Worm (Caenorhabditis elegans) whole organism, late embryonic: ENCODE measurements around the gene clec-197.

Experiments
- F13H6.1 ChIP-seq: sonication (generic microtip); optimal IDR thresholded peaks from 2 replicates; lab custom pipeline; 2016; ENCODE audit warnings: missing genetic modification characterization, missing compliant biosample characterization
- K09A11.1 ChIP-seq: sonication (generic microtip); optimal IDR thresholded peaks from 2 replicates; lab custom pipeline; 2017; ENCODE audit warnings: antibody characterized with exemption, mild to moderate bottlenecking, missing genetic modification characterization, missing compliant biosample characterization; ENCODE audit not compliant: insufficient read depth
- T23F11.4 ChIP-seq: fragments of 200-800 bp; sonication (Bioruptor generic); optimal IDR thresholded peaks from 2 replicates; lab custom pipeline; 2018; ENCODE audit warnings: mild to moderate bottlenecking, missing genetic modification characterization, missing compliant biosample characterization
- ceh-14 ChIP-seq: sonication (generic microtip); optimal IDR thresholded peaks from 2 replicates; lab custom pipeline; 2016; ENCODE audit warnings: missing genotype, missing genetic modification characterization, missing compliant biosample characterization
- ceh-18 ChIP-seq: sonication (generic microtip); optimal IDR thresholded peaks from 2 replicates; lab custom pipeline; 2016; ENCODE audit warnings: missing genetic modification characterization, missing compliant biosample characterization
- ceh-19 ChIP-seq: fragments of 200-800 bp; sonication (Bioruptor generic); optimal IDR thresholded peaks from 2 replicates; lab custom pipeline; 2018; ENCODE audit warnings: mild to moderate bottlenecking, missing genetic modification characterization, missing compliant biosample characterization
- ceh-22 ChIP-seq: sonication (generic microtip); optimal IDR thresholded peaks from 2 replicates; lab custom pipeline; 2017; ENCODE audit warnings: missing biosample characterization, missing genetic modification characterization
- ceh-24 ChIP-seq: sonication (generic microtip); optimal IDR thresholded peaks from 2 replicates; lab custom pipeline; 2016; ENCODE audit warnings: mild to moderate bottlenecking, missing genetic modification characterization, missing compliant biosample characterization
- ceh-30 ChIP-seq: fragments of 150-350 bp; optimal IDR thresholded peaks from 2 replicates; lab custom pipeline; 2014; ENCODE audit warnings: missing biosample characterization, missing genetic modification characterization
- ceh-45 ChIP-seq: fragments of 200-800 bp; sonication (Bioruptor generic); IDR thresholded peaks from 2 replicates; pipeline ENCODE4 v1.3.6; 2022; ENCODE audit warnings: missing genetic modification reagents, missing genetic modification characterization, missing compliant biosample characterization
- ceh-48 ChIP-seq: sonication (generic microtip); optimal IDR thresholded peaks from 2 replicates; lab custom pipeline; 2016; ENCODE audit warnings: missing genetic modification characterization, inconsistent platforms, missing compliant biosample characterization
- ceh-6 ChIP-seq: fragments of 200-800 bp; sonication (Bioruptor generic); optimal IDR thresholded peaks from 2 replicates; lab custom pipeline; 2018; ENCODE audit warnings: mild to moderate bottlenecking, missing genetic modification characterization, missing compliant biosample characterization
- che-1 ChIP-seq: sonication (generic microtip); optimal IDR thresholded peaks from 2 replicates; lab custom pipeline; 2016; ENCODE audit warnings: mild to moderate bottlenecking, missing genetic modification characterization, missing compliant biosample characterization
- dmd-4 ChIP-seq: sonication (generic microtip); optimal IDR thresholded peaks from 2 replicates; lab custom pipeline; 2016; ENCODE audit warnings: borderline replicate concordance, missing genetic modification characterization, missing compliant biosample characterization
- dve-1 ChIP-seq: sonication (generic microtip); optimal IDR thresholded peaks from 2 replicates; lab custom pipeline; 2017; ENCODE audit warnings: antibody characterized with exemption, mild to moderate bottlenecking, missing genetic modification characterization, missing compliant biosample characterization
- elt-2 ChIP-seq: sonication (generic microtip); optimal IDR thresholded peaks from 2 replicates; lab custom pipeline; 2016; ENCODE audit warnings: missing genetic modification reagents, missing genetic modification characterization, missing compliant biosample characterization
- elt-4 ChIP-seq: sonication (generic microtip); optimal IDR thresholded peaks from 2 replicates; lab custom pipeline; 2016; ENCODE audit warnings: missing genetic modification characterization, missing compliant biosample characterization
- ets-4 ChIP-seq: sonication (generic microtip); optimal IDR thresholded peaks from 2 replicates; lab custom pipeline; 2016; ENCODE audit warnings: missing genetic modification characterization, missing compliant biosample characterization
- eyg-1 ChIP-seq: sonication (generic microtip); optimal IDR thresholded peaks from 2 replicates; lab custom pipeline; 2016; ENCODE audit warnings: missing genotype, missing genetic modification characterization, missing compliant biosample characterization
- fax-1 ChIP-seq: sonication (generic microtip); optimal IDR thresholded peaks from 2 replicates; lab custom pipeline; 2016; ENCODE audit warnings: missing genotype, missing genetic modification characterization, missing compliant biosample characterization
- fkh-10 ChIP-seq: fragments of 150-350 bp; optimal IDR thresholded peaks from 2 replicates; lab custom pipeline; 2014; ENCODE audit warnings: missing biosample characterization, missing genetic modification reagents, missing genetic modification characterization
- fkh-6 ChIP-seq: sonication (generic microtip); optimal IDR thresholded peaks from 2 replicates; lab custom pipeline; 2016; ENCODE audit warnings: missing genetic modification characterization, missing compliant biosample characterization
- gmeb-2 ChIP-seq: sonication (generic microtip); optimal IDR thresholded peaks from 2 replicates; lab custom pipeline; 2016; ENCODE audit warnings: missing genetic modification characterization, inconsistent platforms, missing compliant biosample characterization
- hlh-13 ChIP-seq: fragments of 200-800 bp; sonication (Bioruptor generic); optimal IDR thresholded peaks from 2 replicates; lab custom pipeline; 2018; ENCODE audit warnings: mild to moderate bottlenecking, missing genetic modification characterization, missing compliant biosample characterization
- hlh-15 ChIP-seq: sonication (generic microtip); optimal IDR thresholded peaks from 2 replicates; lab custom pipeline; 2016; ENCODE audit warnings: missing genetic modification characterization, missing compliant biosample characterization
- hlh-6 ChIP-seq: sonication (generic microtip); optimal IDR thresholded peaks from 2 replicates; lab custom pipeline; 2016; ENCODE audit warnings: missing genotype, missing genetic modification characterization, missing compliant biosample characterization
- hlh-8 ChIP-seq: sonication (generic microtip); optimal IDR thresholded peaks from 2 replicates; lab custom pipeline; 2016; ENCODE audit warnings: missing genotype, missing genetic modification characterization, missing compliant biosample characterization
- lim-6 ChIP-seq: sonication (generic microtip); optimal IDR thresholded peaks from 2 replicates; lab custom pipeline; 2016; ENCODE audit warnings: missing genetic modification characterization, missing compliant biosample characterization
- lin-11 ChIP-seq: fragments of 200-800 bp; sonication (Bioruptor generic); optimal IDR thresholded peaks from 2 replicates; lab custom pipeline; 2018; ENCODE audit warnings: mild to moderate bottlenecking, missing genetic modification characterization, missing compliant biosample characterization
- mec-3 ChIP-seq: sonication (generic microtip); optimal IDR thresholded peaks from 2 replicates; lab custom pipeline; 2016; ENCODE audit warnings: borderline replicate concordance, missing genetic modification characterization, missing compliant biosample characterization
- nhr-232 ChIP-seq: sonication (generic microtip); optimal IDR thresholded peaks from 2 replicates; lab custom pipeline; 2016; ENCODE audit warnings: missing genetic modification characterization, missing compliant biosample characterization
- pag-3 ChIP-seq: sonication (generic microtip); optimal IDR thresholded peaks from 2 replicates; lab custom pipeline; 2016; ENCODE audit warnings: missing compliant biosample characterization, missing genetic modification characterization, borderline replicate concordance
- pax-1 ChIP-seq: fragments of 150-350 bp; optimal IDR thresholded peaks from 2 replicates; lab custom pipeline; 2014; ENCODE audit warnings: missing biosample characterization, missing genetic modification characterization
- pha-2 ChIP-seq: sonication (generic microtip); optimal IDR thresholded peaks from 2 replicates; lab custom pipeline; 2017; ENCODE audit warnings: mild to moderate bottlenecking, missing genetic modification characterization, missing compliant biosample characterization
- pha-4 ChIP-seq: fragments of 150-350 bp; optimal IDR thresholded peaks from 2 replicates; lab custom pipeline; 2018; ENCODE audit warnings: missing biosample characterization, missing genetic modification reagents, missing genetic modification characterization
- rnt-1 ChIP-seq: sonication (generic microtip); optimal IDR thresholded peaks from 2 replicates; lab custom pipeline; 2016; ENCODE audit warnings: missing genetic modification characterization, missing compliant biosample characterization
- sdc-2 ChIP-seq: sonication (generic microtip); optimal IDR thresholded peaks from 2 replicates; lab custom pipeline; 2016; ENCODE audit warnings: missing genotype, missing genetic modification characterization, missing compliant biosample characterization
- sox-2 ChIP-seq: fragments of 200-800 bp; sonication (Bioruptor generic); IDR thresholded peaks from 2 replicates; pipeline ENCODE4 v1.3.6; 2022; ENCODE audit warnings: missing genetic modification reagents, missing genetic modification characterization, missing compliant biosample characterization
- tbx-2 ChIP-seq: sonication (generic microtip); optimal IDR thresholded peaks from 2 replicates; lab custom pipeline; 2016; ENCODE audit warnings: missing genetic modification characterization, missing compliant biosample characterization
- tbx-7 ChIP-seq: sonication (generic microtip); optimal IDR thresholded peaks from 2 replicates; lab custom pipeline; 2016; ENCODE audit warnings: missing genotype, missing genetic modification characterization, missing compliant biosample characterization
- unc-3 ChIP-seq, 2 experiments: fragments of 200-800 bp in 1 of 2; sonication (Bioruptor generic) in 1 of 2; sonication (generic microtip) in 1 of 2; conservative IDR thresholded peaks in 1 of 2; optimal IDR thresholded peaks in 1 of 2; 2 replicates each; pipeline versions ENCODE4 v1.3.6 to Lab custom; 2016 to 2022; ENCODE audit warnings: missing compliant biosample characterization in 2 of 2, missing genetic modification characterization in 2 of 2, missing genetic modification reagents in 1 of 2
- unc-86 ChIP-seq: sonication (generic microtip); optimal IDR thresholded peaks from 2 replicates; lab custom pipeline; 2016; ENCODE audit warnings: missing genetic modification characterization, missing compliant biosample characterization
- zip-5 ChIP-seq: sonication (generic microtip); optimal IDR thresholded peaks from 2 replicates; lab custom pipeline; 2016; ENCODE audit warnings: missing genetic modification characterization, missing compliant biosample characterization

The clec-197 gene

ce11 chrIV:17367294-17367693 is 20.8 kb upstream of the clec-197 start, which contains the start of gene zipt-17:
zipt-17 (minus strand) TSS chrIV:17367394.
- TF ChIP-seq hlh-6 (tag; lab: Kevin White, UChicago): no peak
- no peak for TF ChIP-seq mec-3 (tag; lab: Kevin White, UChicago)
- TF ChIP-seq elt-2: no peak
- no peak for TF ChIP-seq fax-1 (tag; lab: Kevin White, UChicago)
- no peak for TF ChIP-seq eyg-1 (tag; lab: Kevin White, UChicago)
- TF ChIP-seq fkh-10 (GFP tag; lab: Kevin White, UChicago): no peak
- no peak for TF ChIP-seq nhr-232 (tag; lab: Kevin White, UChicago)
- TF ChIP-seq ceh-45 (GFP tag; lab: Robert Waterston, UW): no peak
- TF ChIP-seq dve-1 (tag; lab: Kevin White, UChicago): no peak
- no peak for TF ChIP-seq rnt-1 (tag; lab: Kevin White, UChicago)

ce11 chrIV:17361143-17361542 is 14.6 kb upstream of the clec-197 start, which contains the start of gene clec-202:
clec-202 (plus strand) TSS chrIV:17361443.
- TF ChIP-seq pax-1 (tag; lab: Kevin White, UChicago) (no peak), fkh-10 (GFP tag; lab: Kevin White, UChicago) (no peak), zip-5 (tag; lab: Kevin White, UChicago) (no peak), elt-2 (no peak)

ce11 chrIV:17351586-17351985 is 5.1 kb upstream of the clec-197 start, which contains the start of gene clec-199:
clec-199 (plus strand) TSS chrIV:17351886.
- TF ChIP-seq sdc-2 (tag; lab: Kevin White, UChicago): no peak
- no peak for TF ChIP-seq ceh-14 (tag; lab: Kevin White, UChicago)
- no peak for TF ChIP-seq sox-2 (GFP tag; lab: Robert Waterston, UW)
- no peak for TF ChIP-seq elt-4 (tag; lab: Kevin White, UChicago)
- no peak for TF ChIP-seq F13H6.1 (tag; lab: Kevin White, UChicago)
- no peak for TF ChIP-seq K09A11.1 (tag; lab: Kevin White, UChicago)
- TF ChIP-seq unc-3 (GFP tag; conservative IDR thresholded peaks at IDR 0.05; lab: Robert Waterston, UW): no peak
- TF ChIP-seq unc-3 (tag; optimal IDR thresholded peaks at IDR 0.05; lab: Kevin White, UChicago): no peak
- TF ChIP-seq ceh-6 (GFP tag; lab: Kevin White, UChicago): no peak
- no peak for TF ChIP-seq eyg-1 (tag; lab: Kevin White, UChicago)
- no peak for TF ChIP-seq gmeb-2
- no peak for TF ChIP-seq rnt-1 (tag; lab: Kevin White, UChicago)
- TF ChIP-seq ceh-22 (tag; lab: Kevin White, UChicago): no peak
- TF ChIP-seq T23F11.4 (GFP tag; lab: Kevin White, UChicago): no peak
- no peak for TF ChIP-seq fkh-6
- no peak for TF ChIP-seq ets-4 (tag; lab: Kevin White, UChicago)
- no peak for TF ChIP-seq dmd-4 (tag; lab: Kevin White, UChicago)
- no peak for TF ChIP-seq pha-2
- TF ChIP-seq lin-11: no peak
- TF ChIP-seq che-1 (tag; lab: Kevin White, UChicago): no peak
- no peak for TF ChIP-seq hlh-8 (tag; lab: Kevin White, UChicago)

- TF ChIP-seq lim-6 (tag; lab: Kevin White, UChicago): no peak
- no peak for TF ChIP-seq ceh-18
- TF ChIP-seq F13H6.1 (tag; lab: Kevin White, UChicago): no peak
- no peak for TF ChIP-seq ceh-48 (tag; lab: Kevin White, UChicago)
- no peak for TF ChIP-seq hlh-13 (GFP tag; lab: Kevin White, UChicago)
- no peak for TF ChIP-seq ceh-14 (tag; lab: Kevin White, UChicago)
- no peak for TF ChIP-seq pha-4 (tag; lab: Kevin White, UChicago)
- TF ChIP-seq fkh-6: no peak
- TF ChIP-seq ceh-22 (tag; lab: Kevin White, UChicago): no peak
- TF ChIP-seq hlh-15 (tag; lab: Kevin White, UChicago): no peak
- no peak for TF ChIP-seq ceh-19 (GFP tag; lab: Kevin White, UChicago)
- no peak for TF ChIP-seq ceh-24 (tag; lab: Kevin White, UChicago)
- no peak for TF ChIP-seq ceh-30 (tag; lab: Kevin White, UChicago)
- TF ChIP-seq tbx-2: no peak
- TF ChIP-seq tbx-7 (tag; lab: Kevin White, UChicago): no peak
- no peak for TF ChIP-seq dmd-4 (tag; lab: Kevin White, UChicago)
- TF ChIP-seq unc-86 (tag; lab: Kevin White, UChicago): no peak
- no peak for TF ChIP-seq pag-3 (tag; lab: Kevin White, UChicago)
- no peak for TF ChIP-seq lin-11
These were observed 3.0 kb downstream of the clec-197 start, which contains the start of gene C49C3.11 for ce11 chrIV:17343482-17343881. C49C3.11 (plus strand) TSS chrIV:17343782.
